Worm (Caenorhabditis elegans) whole organism, dauer: ENCODE results near the gene krr-1.

Experiments used
- unc-62 ChIP-seq: sonication (generic microtip); optimal IDR thresholded peaks from 2 replicates; lab custom pipeline; 2017; ENCODE audit warnings: missing biosample characterization, missing genetic modification reagents, missing genetic modification characterization

The krr-1 gene

ce11 chrV:7220973-7221519 lies 9.9 kb upstream of the krr-1 start, which contains the start of the genes C13F10.8, C13F10.6 and kxd-1:
TSS of gene C13F10.8 (minus strand) at chrV:7221023.
TSS of gene C13F10.6 (minus strand) at chrV:7221039.
TSS of gene kxd-1 (plus strand) at chrV:7221469.
- no peak for TF ChIP-seq unc-62 (GFP tag; lab: Kevin White, UChicago)

- TF ChIP-seq unc-62 (GFP tag; lab: Kevin White, UChicago): no peak
Measured at ce11 chrV:7223152-7223551, 7.8 kb upstream of the krr-1 start, which contains the start of gene C13F10.7. TSS of gene C13F10.7 (minus strand) at chrV:7223252.

- TF ChIP-seq unc-62 (GFP tag; lab: Kevin White, UChicago): no peak
Measured at ce11 chrV:7223941-7224340, 7.0 kb upstream of the krr-1 start, which contains the start of gene C13F10.1. TSS of gene C13F10.1 (plus strand) at chrV:7224078.

ce11 chrV:7224353-7224752 lies 6.6 kb upstream of the krr-1 start:
- no peak for TF ChIP-seq unc-62 (GFP tag; lab: Kevin White, UChicago)

- no peak for TF ChIP-seq unc-62 (GFP tag; lab: Kevin White, UChicago)
Measured at ce11 chrV:7224947-7225346, 6.0 kb upstream of the krr-1 start, which contains the start of gene fkb-3. TSS of gene fkb-3 (plus strand) at chrV:7225223.

ce11 chrV:7225894-7226293 lies 5.1 kb upstream of the krr-1 start:
- no peak for TF ChIP-seq unc-62 (GFP tag; lab: Kevin White, UChicago)

ce11 chrV:7231524-7231923 lies 534 bp downstream of the krr-1 start:
- no peak for TF ChIP-seq unc-62 (GFP tag; lab: Kevin White, UChicago)

ce11 chrV:7234726-7235125 lies 3.7 kb downstream of the krr-1 start, which contains the start of gene C05C8.5:
TSS of gene C05C8.5 (minus strand) at chrV:7234826.
- no peak for TF ChIP-seq unc-62 (GFP tag; lab: Kevin White, UChicago)

- no peak for TF ChIP-seq unc-62 (GFP tag; lab: Kevin White, UChicago)
Measured at ce11 chrV:7236694-7237093, 5.7 kb downstream of the krr-1 start.

- TF ChIP-seq unc-62 (GFP tag; lab: Kevin White, UChicago): no peak
Measured at ce11 chrV:7237094-7237132, 5.9 kb downstream of the krr-1 start, which contains the start of gene hpo-9. TSS of gene hpo-9 (minus strand) at chrV:7237130.

- TF ChIP-seq unc-62 (GFP tag; lab: Kevin White, UChicago): no peak
Measured at ce11 chrV:7237133-7237532, 6.1 kb downstream of the krr-1 start, which contains the start of gene hyls-1. TSS of gene hyls-1 (plus strand) at chrV:7237381.

ce11 chrV:7239471-7239870 lies 8.5 kb downstream of the krr-1 start, which contains the start of gene C05C8.1:
TSS of gene C05C8.1 (plus strand) at chrV:7239771.
- TF ChIP-seq unc-62 (GFP tag; lab: Kevin White, UChicago): no peak

- no peak for TF ChIP-seq unc-62 (GFP tag; lab: Kevin White, UChicago)
Measured at ce11 chrV:7246951-7247350, 16.0 kb downstream of the krr-1 start, which contains the start of gene C05C8.7. TSS of gene C05C8.7 (minus strand) at chrV:7247050.

- TF ChIP-seq unc-62 (GFP tag; lab: Kevin White, UChicago): no peak
Measured at ce11 chrV:7248227-7248953, 17.4 kb downstream of the krr-1 start.

ce11 chrV:7255095-7255494 lies 24.1 kb downstream of the krr-1 start, which contains the start of gene C05C8.8:
TSS of gene C05C8.8 (minus strand) at chrV:7255195.
- TF ChIP-seq unc-62 (GFP tag; lab: Kevin White, UChicago): no peak

- TF ChIP-seq unc-62 (GFP tag; lab: Kevin White, UChicago): no peak
Measured at ce11 chrV:7258965-7259364, 28.0 kb downstream of the krr-1 start, which contains the start of gene C13A2.12. TSS of gene C13A2.12 (plus strand) at chrV:7259265.

- TF ChIP-seq unc-62 (GFP tag; lab: Kevin White, UChicago): no peak
Measured at ce11 chrV:7264042-7264441, 33.1 kb downstream of the krr-1 start, which contains the start of gene C13A2.9. TSS of gene C13A2.9 (minus strand) at chrV:7264142.
